In genomic region chrX:12890166-12890825, dm6 we compare ENCODE assay signal across 2 fruit fly cellular contexts.
TF ChIP-seq lines count a peak whose summit lies in the region.

No protein-coding gene starts in this region.

TF ChIP-seq in whole organism, embryonic, 481 proteins besides CTCF, POLR2A, EP300 and RAD21 (continued from another document):
- TF ChIP-seq mirr (GFP tag; optimal IDR thresholded peaks at IDR 0.05; lab: Kevin White, UChicago) (no peak), Dp (GFP tag; optimal IDR thresholded peaks at IDR 0.05; lab: Kevin White, UChicago) (no peak), CG3163 (GFP tag; optimal IDR thresholded peaks at IDR 0.05; lab: Kevin White, UChicago) (peak; percentile 40), CG10147 (GFP tag; optimal IDR thresholded peaks at IDR 0.05; lab: Kevin White, UChicago) (no peak), CrebB (tag; optimal IDR thresholded peaks at IDR 0.05; lab: Kevin White, UChicago) (no peak), dm (GFP tag; optimal IDR thresholded peaks at IDR 0.05; lab: Kevin White, UChicago) (no peak), abd-A (tag; optimal IDR thresholded peaks at IDR 0.05; lab: Kevin White, UChicago) (no peak), fd102C (GFP tag; optimal IDR thresholded peaks at IDR 0.05; lab: Kevin White, UChicago) (no peak), ase (GFP tag; IDR thresholded peaks at IDR 0.05; lab: Robert Waterston, UW) (no peak), exex (tag; optimal IDR thresholded peaks at IDR 0.05; lab: Kevin White, UChicago) (no peak), zen2 (GFP tag; IDR thresholded peaks at IDR 0.05; lab: Robert Waterston, UW; ENCODE audit: partially characterized antibody) (no peak), CG15514 (GFP tag; optimal IDR thresholded peaks at IDR 0.05; lab: Kevin White, UChicago) (no peak), nerfin-2 (GFP tag; IDR thresholded peaks at IDR 0.05; lab: Robert Waterston, UW; ENCODE audit: partially characterized antibody) (no peak), Sry-β (GFP tag; optimal IDR thresholded peaks at IDR 0.05; lab: Kevin White, UChicago) (peak; percentile 18), Asciz (GFP tag; optimal IDR thresholded peaks at IDR 0.05; lab: Kevin White, UChicago) (no peak), Hr39 (optimal IDR thresholded peaks at IDR 0.05; lab: Kevin White, UChicago) (no peak), Neu2 (GFP tag; optimal IDR thresholded peaks at IDR 0.05; lab: Kevin White, UChicago; ENCODE audit: borderline replicate concordance) (no peak), unc-4 (GFP tag; IDR thresholded peaks at IDR 0.05; lab: Robert Waterston, UW; ENCODE audit: partially characterized antibody) (no peak), usp (GFP tag; optimal IDR thresholded peaks at IDR 0.05; lab: Kevin White, UChicago) (no peak), slbo (GFP tag; IDR thresholded peaks at IDR 0.05; lab: Robert Waterston, UW) (no peak), Pdp1 (GFP tag; optimal IDR thresholded peaks at IDR 0.05; lab: Kevin White, UChicago) (no peak), sug (tag; optimal IDR thresholded peaks at IDR 0.05; lab: Kevin White, UChicago) (no peak)

TF ChIP-seq in whole organism, prepupa, 60 proteins besides CTCF, POLR2A, EP300 and RAD21 (continued from another document):
- peak; percentile 8 for TF ChIP-seq Eip93F (GFP tag; optimal IDR thresholded peaks at IDR 0.05; lab: Kevin White, UChicago)
- no peak; the same call in 2 of the 3 replicates for TF ChIP-seq CG8119 (GFP tag; IDR thresholded peaks at IDR 0.05; lab: Robert Waterston, UW)
- peak; percentile 82 for TF ChIP-seq CG6808 (GFP tag; optimal IDR thresholded peaks at IDR 0.05; lab: Kevin White, UChicago)
- TF ChIP-seq dac (GFP tag; optimal IDR thresholded peaks at IDR 0.05; lab: Kevin White, UChicago): no peak
- TF ChIP-seq fd59A (GFP tag; optimal IDR thresholded peaks at IDR 0.05; lab: Kevin White, UChicago): no peak
- TF ChIP-seq CG6854 (GFP tag; optimal IDR thresholded peaks at IDR 0.05; lab: Kevin White, UChicago): peak; percentile 83
- TF ChIP-seq CG3032 (tag; optimal IDR thresholded peaks at IDR 0.05; lab: Kevin White, UChicago): no peak
- peak; percentile 29 for TF ChIP-seq OdsH (GFP tag; optimal IDR thresholded peaks at IDR 0.05; lab: Kevin White, UChicago)
- TF ChIP-seq topi (GFP tag; optimal IDR thresholded peaks at IDR 0.05; lab: Kevin White, UChicago): peak; percentile 42
- peak; percentile 50 for TF ChIP-seq Met (GFP tag; optimal IDR thresholded peaks at IDR 0.05; lab: Kevin White, UChicago)
- no peak for TF ChIP-seq CG8319 (GFP tag; optimal IDR thresholded peaks at IDR 0.05; lab: Kevin White, UChicago)
- no peak for TF ChIP-seq Ets21C (GFP tag; optimal IDR thresholded peaks at IDR 0.05; lab: Kevin White, UChicago)
- TF ChIP-seq CG31627 (GFP tag; optimal IDR thresholded peaks at IDR 0.05; lab: Kevin White, UChicago): no peak
- TF ChIP-seq cyc (GFP tag; optimal IDR thresholded peaks at IDR 0.05; lab: Kevin White, UChicago): no peak
- TF ChIP-seq Hr39 (GFP tag; optimal IDR thresholded peaks at IDR 0.05; lab: Kevin White, UChicago): no peak
- peak; percentile 90 for TF ChIP-seq svp (GFP tag; lab: Kevin White, UChicago)
- no peak for TF ChIP-seq CG6163 (GFP tag; IDR thresholded peaks at IDR 0.05; lab: Robert Waterston, UW)
- TF ChIP-seq CG16779 (tag; optimal IDR thresholded peaks at IDR 0.05; lab: Kevin White, UChicago): peak; percentile 50
- TF ChIP-seq eg (GFP tag; IDR thresholded peaks at IDR 0.05; lab: Robert Waterston, UW): peak; percentile 23; the same call in 1 of the 3 replicates
- TF ChIP-seq pdm3 (GFP tag; optimal IDR thresholded peaks at IDR 0.05; lab: Kevin White, UChicago): peak; percentile 29
- TF ChIP-seq Eip78C (GFP tag; lab: Kevin White, UChicago): peak; percentile 81
- TF ChIP-seq fd85E (GFP tag; optimal IDR thresholded peaks at IDR 0.05; lab: Kevin White, UChicago): peak; percentile 3
- peak; percentile 74 for TF ChIP-seq CG9139 (GFP tag; optimal IDR thresholded peaks at IDR 0.05; lab: Kevin White, UChicago)
- peak; percentile 42 for TF ChIP-seq spab (GFP tag; optimal IDR thresholded peaks at IDR 0.05; lab: Kevin White, UChicago)
- TF ChIP-seq vri (GFP tag; optimal IDR thresholded peaks at IDR 0.05; lab: Kevin White, UChicago): no peak
- no peak for TF ChIP-seq CG10631 (GFP tag; optimal IDR thresholded peaks at IDR 0.05; lab: Kevin White, UChicago)
- no peak for TF ChIP-seq Hr38 (GFP tag; optimal IDR thresholded peaks at IDR 0.05; lab: Kevin White, UChicago)
- TF ChIP-seq Sox102F (GFP tag; optimal IDR thresholded peaks at IDR 0.05; lab: Kevin White, UChicago): peak; percentile 56
- TF ChIP-seq CG15336 (GFP tag; IDR thresholded peaks at IDR 0.05; lab: Robert Waterston, UW): no peak
- TF ChIP-seq CG3919 (GFP tag; optimal IDR thresholded peaks at IDR 0.05; lab: Kevin White, UChicago): peak; percentile 43
- TF ChIP-seq esn (GFP tag; optimal IDR thresholded peaks at IDR 0.05; lab: Kevin White, UChicago): peak; percentile 21
- TF ChIP-seq Lpt (GFP tag; optimal IDR thresholded peaks at IDR 0.05; lab: Kevin White, UChicago): no peak
- no peak for TF ChIP-seq CG34406 (GFP tag; optimal IDR thresholded peaks at IDR 0.05; lab: Kevin White, UChicago)
- TF ChIP-seq CG11762 (GFP tag; optimal IDR thresholded peaks at IDR 0.05; lab: Kevin White, UChicago; ENCODE audit: insufficient read depth): no peak
- TF ChIP-seq Ets96B (tag; optimal IDR thresholded peaks at IDR 0.05; lab: Kevin White, UChicago): no peak
- TF ChIP-seq CG8632 (GFP tag; optimal IDR thresholded peaks at IDR 0.05; lab: Kevin White, UChicago): no peak
- TF ChIP-seq salr (GFP tag; optimal IDR thresholded peaks at IDR 0.05; lab: Kevin White, UChicago): peak in 1 of 2 experiments; percentile 58
